Worm (Caenorhabditis elegans) whole organism, L1 larva: ENCODE results near the gene col-152.

Source experiments
- C16A3.4 ChIP-seq: fragments of 150-350 bp; optimal IDR thresholded peaks from 2 replicates; lab custom pipeline; 2014; ENCODE audit warnings: missing biosample characterization, missing genetic modification characterization
- C34B4.2 ChIP-seq: sonication (generic microtip); optimal IDR thresholded peaks from 2 replicates; lab custom pipeline; 2017; ENCODE audit warnings: mild to moderate bottlenecking, missing genetic modification characterization, missing compliant biosample characterization
- F16B12.6 ChIP-seq: fragments of 150-350 bp; optimal IDR thresholded peaks from 2 replicates; lab custom pipeline; 2014; ENCODE audit warnings: missing biosample characterization, missing genetic modification characterization
- aha-1 ChIP-seq: fragments of 150-350 bp; optimal IDR thresholded peaks from 2 replicates; lab custom pipeline; 2014; ENCODE audit warnings: missing biosample characterization, missing genetic modification characterization
- alr-1 ChIP-seq: fragments of 200-800 bp; sonication (Bioruptor generic); optimal IDR thresholded peaks from 2 replicates; lab custom pipeline; 2018; ENCODE audit warnings: borderline replicate concordance, mild to moderate bottlenecking, missing genetic modification characterization, missing compliant biosample characterization
- ama-1 ChIP-seq: fragments of 150-350 bp; optimal IDR thresholded peaks from 2 replicates; lab custom pipeline; 2014
- blmp-1 ChIP-seq: fragments of 150-350 bp; optimal IDR thresholded peaks from 2 replicates; lab custom pipeline; 2014; ENCODE audit warnings: missing biosample characterization, missing genetic modification characterization
- ceh-8 ChIP-seq: fragments of 200-800 bp; sonication (Bioruptor generic); optimal IDR thresholded peaks from 2 replicates; lab custom pipeline; 2018; ENCODE audit warnings: mild to moderate bottlenecking, missing genetic modification characterization, moderate library complexity, missing compliant biosample characterization
- ceh-88 ChIP-seq: fragments of 200-800 bp; sonication (Bioruptor generic); IDR thresholded peaks from 2 replicates; pipeline ENCODE4 v1.3.6; 2022; ENCODE audit warnings: missing genetic modification characterization, missing compliant biosample characterization
- ceh-90 ChIP-seq: sonication (generic microtip); optimal IDR thresholded peaks from 2 replicates; lab custom pipeline; 2016; ENCODE audit warnings: missing genetic modification characterization, missing compliant biosample characterization
- ces-1 ChIP-seq: fragments of 150-350 bp; optimal IDR thresholded peaks from 2 replicates; lab custom pipeline; 2014; ENCODE audit warnings: missing biosample characterization, missing genetic modification reagents, missing genetic modification characterization
- egl-13 ChIP-seq: sonication (generic microtip); optimal IDR thresholded peaks from 2 replicates; lab custom pipeline; 2016; ENCODE audit warnings: missing genotype, missing genetic modification reagents, missing genetic modification characterization, missing compliant biosample characterization
- egl-27 ChIP-seq, 2 experiments: fragments of 150-350 bp in 1 of 2; sonication (generic microtip); optimal IDR thresholded peaks; 3 replicates each; lab custom pipeline; 2017 to 2018; ENCODE audit warnings: missing biosample characterization in 2 of 2, missing genetic modification characterization in 2 of 2, missing genetic modification reagents in 2 of 2
- elt-3 ChIP-seq, 6 experiments: fragments of 150-350 bp in 1 of 6; sonication (generic microtip); optimal IDR thresholded peaks; 2 replicates each; lab custom pipeline; 2017 to 2018; ENCODE audit warnings: missing biosample characterization in 6 of 6, missing genetic modification characterization in 6 of 6, inconsistent platforms in 1 of 6
- ets-5 ChIP-seq: fragments of 200-800 bp; sonication (Bioruptor generic); IDR thresholded peaks from 2 replicates; pipeline ENCODE4 v1.3.6; 2022; ENCODE audit warnings: missing genetic modification characterization, missing compliant biosample characterization
- fkh-4 ChIP-seq: sonication (generic microtip); optimal IDR thresholded peaks from 2 replicates; lab custom pipeline; 2016; ENCODE audit warnings: missing compliant biosample characterization, missing genetic modification characterization, borderline replicate concordance
- fkh-8 ChIP-seq: sonication (generic microtip); optimal IDR thresholded peaks from 2 replicates; lab custom pipeline; 2016; ENCODE audit warnings: mild to moderate bottlenecking, missing genetic modification characterization, missing compliant biosample characterization
- fos-1 ChIP-seq: fragments of 150-350 bp; optimal IDR thresholded peaks from 2 replicates; lab custom pipeline; 2014; ENCODE audit warnings: missing biosample characterization, missing genetic modification characterization
- grh-1 ChIP-seq: fragments of 200-800 bp; sonication (Bioruptor generic); IDR thresholded peaks from 2 replicates; pipeline ENCODE4 v1.3.6; 2022; ENCODE audit warnings: missing genetic modification reagents, missing genetic modification characterization, missing compliant biosample characterization
- hpl-2 ChIP-seq: fragments of 150-350 bp; optimal IDR thresholded peaks from 2 replicates; lab custom pipeline; 2014; ENCODE audit warnings: missing biosample characterization, missing genetic modification reagents, missing genetic modification characterization
- lin-13 ChIP-seq: fragments of 150-350 bp; optimal IDR thresholded peaks from 2 replicates; lab custom pipeline; 2014; ENCODE audit warnings: missing biosample characterization, missing genetic modification reagents, missing genetic modification characterization
- lin-14 ChIP-seq: fragments of 200-800 bp; sonication (Bioruptor generic); optimal IDR thresholded peaks from 2 replicates; lab custom pipeline; 2018; ENCODE audit warnings: mild to moderate bottlenecking, missing genetic modification characterization, moderate library complexity, missing compliant biosample characterization
- lin-35 ChIP-seq, 2 experiments: fragments of 150-350 bp; optimal IDR thresholded peaks; 2 replicates each; lab custom pipeline; 2014; ENCODE audit warnings: missing biosample characterization in 2 of 2, missing genetic modification characterization in 2 of 2, missing genetic modification reagents in 2 of 2
- lin-39 ChIP-seq: fragments of 150-350 bp; optimal IDR thresholded peaks from 2 replicates; lab custom pipeline; 2014; ENCODE audit warnings: missing biosample characterization, missing genetic modification reagents, missing genetic modification characterization
- lsy-2 ChIP-seq, 2 experiments: fragments of 150-350 bp; optimal IDR thresholded peaks; 2 replicates each; lab custom pipeline; 2014; ENCODE audit warnings: missing biosample characterization in 2 of 2, missing genetic modification characterization in 2 of 2
- mab-9 ChIP-seq: fragments of 200-800 bp; sonication (Bioruptor generic); IDR thresholded peaks from 2 replicates; pipeline ENCODE4 v1.3.6; 2022; ENCODE audit warnings: missing genetic modification reagents, missing genetic modification characterization, missing compliant biosample characterization
- mdl-1 ChIP-seq, 2 experiments: fragments of 150-350 bp; optimal IDR thresholded peaks; 2 replicates each; lab custom pipeline; 2014 to 2017; ENCODE audit warnings: missing biosample characterization in 2 of 2, missing genetic modification characterization in 2 of 2, inconsistent platforms in 1 of 2
- mep-1 ChIP-seq: fragments of 150-350 bp; optimal IDR thresholded peaks from 2 replicates; lab custom pipeline; 2014; ENCODE audit warnings: missing biosample characterization, missing genetic modification characterization
- nhr-11 ChIP-seq: fragments of 150-350 bp; optimal IDR thresholded peaks from 2 replicates; lab custom pipeline; 2014; ENCODE audit warnings: missing biosample characterization, missing genetic modification characterization
- nhr-12 ChIP-seq: sonication (generic microtip); optimal IDR thresholded peaks from 2 replicates; lab custom pipeline; 2017; ENCODE audit warnings: missing biosample characterization, missing genetic modification characterization
- nhr-19 ChIP-seq: fragments of 200-800 bp; sonication (Bioruptor generic); conservative IDR thresholded peaks from 2 replicates; pipeline ENCODE4 v1.3.6; 2022; ENCODE audit warnings: missing genetic modification characterization, missing compliant biosample characterization
- nhr-237 ChIP-seq: fragments of 150-350 bp; optimal IDR thresholded peaks from 2 replicates; lab custom pipeline; 2014; ENCODE audit warnings: missing biosample characterization, missing genetic modification characterization
- nhr-47 ChIP-seq: sonication (generic microtip); optimal IDR thresholded peaks from 2 replicates; lab custom pipeline; 2016; ENCODE audit warnings: mild to moderate bottlenecking, missing genetic modification characterization, moderate library complexity, missing compliant biosample characterization
- nhr-71 ChIP-seq: sonication (generic microtip); optimal IDR thresholded peaks from 2 replicates; lab custom pipeline; 2016; ENCODE audit warnings: mild to moderate bottlenecking, missing genetic modification characterization, moderate library complexity, missing compliant biosample characterization
- nhr-76 ChIP-seq: sonication (generic microtip); optimal IDR thresholded peaks from 2 replicates; lab custom pipeline; 2017; ENCODE audit warnings: missing biosample characterization, missing genetic modification characterization
- nhr-77 ChIP-seq: fragments of 150-350 bp; optimal IDR thresholded peaks from 2 replicates; lab custom pipeline; 2014; ENCODE audit warnings: missing biosample characterization, missing genetic modification characterization
- pag-3 ChIP-seq: sonication (generic microtip); optimal IDR thresholded peaks from 2 replicates; lab custom pipeline; 2017; ENCODE audit warnings: missing genetic modification characterization, mild to moderate bottlenecking, missing compliant biosample characterization, antibody characterized with exemption, borderline replicate concordance; ENCODE audit not compliant: insufficient read depth
- pqm-1 ChIP-seq: sonication (generic microtip); optimal IDR thresholded peaks from 3 replicates; lab custom pipeline; 2017; ENCODE audit warnings: missing biosample characterization, missing genetic modification characterization
- rnt-1 ChIP-seq: sonication (generic microtip); optimal IDR thresholded peaks from 2 replicates; lab custom pipeline; 2016; ENCODE audit warnings: mild to moderate bottlenecking, missing genetic modification characterization, moderate library complexity, missing compliant biosample characterization
- skn-1 ChIP-seq: fragments of 150-350 bp; optimal IDR thresholded peaks from 2 replicates; lab custom pipeline; 2014; ENCODE audit warnings: missing biosample characterization, missing genetic modification characterization
- snu-23 ChIP-seq: sonication (generic microtip); optimal IDR thresholded peaks from 2 replicates; lab custom pipeline; 2016; ENCODE audit warnings: missing genetic modification characterization, missing compliant biosample characterization
- sox-4 ChIP-seq: sonication (generic microtip); optimal IDR thresholded peaks from 2 replicates; lab custom pipeline; 2016; ENCODE audit warnings: missing genetic modification characterization, missing compliant biosample characterization
- swsn-7 ChIP-seq: sonication (generic microtip); optimal IDR thresholded peaks from 2 replicates; lab custom pipeline; 2016; ENCODE audit warnings: missing genetic modification characterization, missing compliant biosample characterization
- tbx-2 ChIP-seq: sonication (generic microtip); optimal IDR thresholded peaks from 2 replicates; lab custom pipeline; 2016; ENCODE audit warnings: missing genetic modification characterization, missing compliant biosample characterization
- tlp-1 ChIP-seq: fragments of 150-350 bp; optimal IDR thresholded peaks from 2 replicates; lab custom pipeline; 2014; ENCODE audit warnings: missing biosample characterization, missing genetic modification characterization
- unc-62 ChIP-seq: fragments of 150-350 bp; optimal IDR thresholded peaks from 2 replicates; lab custom pipeline; 2014; ENCODE audit warnings: missing biosample characterization, missing genetic modification reagents, missing genetic modification characterization
- unc-98 ChIP-seq: fragments of 200-800 bp; sonication (Bioruptor generic); IDR thresholded peaks from 2 replicates; pipeline ENCODE4 v1.3.6; 2022; ENCODE audit warnings: missing genetic modification characterization, missing compliant biosample characterization
- vab-15 ChIP-seq: sonication (generic microtip); optimal IDR thresholded peaks from 2 replicates; lab custom pipeline; 2017; ENCODE audit warnings: missing genotype, mild to moderate bottlenecking, missing genetic modification characterization, missing compliant biosample characterization
- xbp-1 ChIP-seq: sonication (generic microtip); optimal IDR thresholded peaks from 2 replicates; lab custom pipeline; 2016; ENCODE audit warnings: missing genetic modification characterization, missing compliant biosample characterization
- zag-1 ChIP-seq: fragments of 150-350 bp; optimal IDR thresholded peaks from 2 replicates; lab custom pipeline; 2014; ENCODE audit warnings: missing biosample characterization, missing genetic modification characterization
- zip-4 ChIP-seq: fragments of 200-800 bp; sonication (Bioruptor generic); optimal IDR thresholded peaks from 2 replicates; lab custom pipeline; 2018; ENCODE audit warnings: mild to moderate bottlenecking, missing genetic modification characterization, moderate library complexity, missing compliant biosample characterization
- ztf-11 ChIP-seq, 2 experiments: sonication (generic microtip); optimal IDR thresholded peaks; 2 replicates each; lab custom pipeline; 2016 to 2017; ENCODE audit warnings: missing genetic modification characterization in 2 of 2, missing biosample characterization in 1 of 2, missing compliant biosample characterization in 1 of 2
- ztf-4 ChIP-seq: fragments of 150-350 bp; optimal IDR thresholded peaks from 2 replicates; lab custom pipeline; 2014; ENCODE audit warnings: missing biosample characterization, missing genetic modification characterization

Gene col-152

DNA sequence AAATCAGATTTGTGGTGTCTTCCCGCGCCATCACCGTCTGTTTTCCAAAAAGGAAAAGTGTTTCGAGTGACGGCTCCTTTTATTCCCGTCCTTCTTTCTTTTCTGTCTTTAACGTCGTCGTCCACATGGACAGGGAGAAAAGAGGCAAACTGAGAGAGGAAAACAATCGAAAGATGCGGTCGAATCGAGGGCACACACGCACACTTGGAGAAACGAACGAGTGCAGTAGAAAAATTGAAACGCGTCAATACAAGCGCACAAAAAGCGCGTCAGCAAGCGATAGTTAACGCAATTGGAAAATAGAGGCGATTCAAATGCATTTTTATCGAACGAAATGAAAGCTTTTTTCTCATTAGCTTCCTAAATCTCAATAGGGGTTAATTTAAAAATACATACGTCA is 23.9 kb upstream of the col-152 start (continued):
- TF ChIP-seq ets-5 (GFP tag; lab: Robert Waterston, UW) (no peak), pqm-1 (tag; lab: Kevin White, UChicago) (no peak), nhr-12 (tag; lab: Kevin White, UChicago) (no peak), sox-4 (peak; percentile 79), nhr-19 (GFP tag; lab: Robert Waterston, UW) (peak; percentile 94), skn-1 (peak; percentile 85), F16B12.6 (tag; lab: Kevin White, UChicago) (peak; percentile 57), lin-35 (GFP tag; optimal IDR thresholded peaks at IDR 0.05; lab: Kevin White, UChicago) (peak; percentile 97 to 98), grh-1 (peak; percentile 92), mdl-1 (tag; optimal IDR thresholded peaks at IDR 0.05; lab: Kevin White, UChicago) (peak; percentile 34 to 94), fkh-4 (tag; lab: Kevin White, UChicago) (peak; percentile 71), mep-1 (peak; percentile 99), blmp-1 (tag; lab: Kevin White, UChicago) (peak; percentile 92), nhr-77 (tag; lab: Kevin White, UChicago) (peak; percentile 90), snu-23 (GFP tag; lab: Kevin White, UChicago) (peak; percentile 95), ztf-4 (peak; percentile 63), unc-62 (GFP tag; lab: Kevin White, UChicago) (no peak), nhr-237 (tag; lab: Kevin White, UChicago) (peak; percentile 76), lin-13 (peak; percentile 80), unc-98 (GFP tag; lab: Robert Waterston, UW) (no peak), ceh-90 (tag; lab: Kevin White, UChicago) (peak; percentile 47), ceh-88 (GFP tag; lab: Robert Waterston, UW) (peak; percentile 84), tbx-2 (peak; percentile 95), zip-4 (GFP tag; lab: Kevin White, UChicago) (peak; percentile 74), tlp-1 (tag; lab: Kevin White, UChicago) (no peak), xbp-1 (tag; lab: Kevin White, UChicago) (peak; percentile 94), hpl-2 (no peak), swsn-7 (tag; lab: Kevin White, UChicago) (peak; percentile 94), egl-27 (tag; optimal IDR thresholded peaks at IDR 0.05; lab: Kevin White, UChicago) (peak in 1 of 2 experiments; percentile 40), nhr-47 (tag; lab: Kevin White, UChicago) (peak; percentile 96), zag-1 (tag; lab: Kevin White, UChicago) (no peak), mab-9 (GFP tag; lab: Robert Waterston, UW) (peak; percentile 83), C34B4.2 (tag; lab: Kevin White, UChicago) (no peak), lsy-2 (tag; optimal IDR thresholded peaks at IDR 0.05; lab: Kevin White, UChicago) (peak; percentile 93 to 95), alr-1 (no peak), elt-3 (tag; optimal IDR thresholded peaks at IDR 0.05; lab: Kevin White, UChicago) (peak in 3 of 6 experiments; percentile 78 to 84 (median 78)), C16A3.4 (peak; percentile 96), ceh-8 (GFP tag; lab: Kevin White, UChicago) (peak; percentile 82), rnt-1 (tag; lab: Kevin White, UChicago) (peak; percentile 96), ztf-11 (tag; optimal IDR thresholded peaks at IDR 0.05; lab: Kevin White, UChicago) (peak in 1 of 2 experiments; percentile 80), pag-3 (tag; lab: Kevin White, UChicago) (no peak), ama-1 (peak; percentile 84), nhr-76 (tag; lab: Kevin White, UChicago) (no peak), fos-1 (tag; lab: Kevin White, UChicago) (peak; percentile 92), aha-1 (peak; percentile 44), lin-14 (GFP tag; lab: Kevin White, UChicago) (peak; percentile 99), egl-13 (tag; lab: Kevin White, UChicago) (peak; percentile 78), vab-15 (peak; percentile 42), ces-1 (GFP tag; lab: Kevin White, UChicago) (peak; percentile 43), nhr-11 (peak; percentile 74), fkh-8 (tag; lab: Kevin White, UChicago) (peak; percentile 91), nhr-71 (tag; lab: Kevin White, UChicago) (peak; percentile 96), lin-39 (tag; lab: Kevin White, UChicago) (peak; percentile 81)
